Worm (Caenorhabditis elegans): Measurements from ENCODE around the gene sec-3.

DNA sequence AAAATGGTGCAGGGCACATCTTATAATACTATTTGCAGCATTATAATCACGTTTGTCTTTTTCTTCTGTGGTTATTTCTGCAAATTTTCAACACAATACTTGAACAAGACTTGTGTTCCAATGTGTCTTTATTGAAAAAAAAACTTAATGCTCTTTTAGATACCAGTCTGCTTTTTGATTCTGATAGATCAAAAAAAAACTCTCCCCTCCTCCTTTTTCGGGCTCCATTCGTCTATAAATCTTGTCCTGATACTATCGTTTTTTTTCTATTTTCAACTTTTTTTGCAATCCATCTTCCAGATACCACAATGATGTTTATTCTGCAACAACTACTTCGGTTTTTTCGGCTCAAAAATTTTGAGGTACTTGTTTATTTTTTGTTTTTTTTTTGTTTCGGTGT, 18.8 kb downstream of the sec-3 start, which contains the start of gene twk-16:
- TF ChIP-seq him-1 (tag; optimal IDR thresholded peaks at IDR 0.05) (no peak), dao-5 (tag; optimal IDR thresholded peaks at IDR 0.05) (no peak), W03F9.2 (tag; optimal IDR thresholded peaks at IDR 0.05) (no peak)
